Fruit fly (Drosophila melanogaster) whole organism: ENCODE data around the gene yellow-k.
A peak's percentile ranks its signal among the peaks of the same experiment; 100 is the strongest.

Experiments
- CG8478 ChIP-seq: fragments of >200 bp; optimal IDR thresholded peaks from 2 replicates; lab custom pipeline; 2018; ENCODE audit warnings: inconsistent platforms
- Dll ChIP-seq: fragments of >200 bp; optimal IDR thresholded peaks from 2 replicates; lab custom pipeline; 2017
- EcR ChIP-seq, 2 experiments: fragments of >200 bp; optimal IDR thresholded peaks; 2 replicates each; lab custom pipeline; 2017; ENCODE audit warnings: missing biosample characterization in 2 of 2, missing genetic modification characterization in 2 of 2, missing genetic modification reagents in 2 of 2
- pan ChIP-seq: fragments of >200 bp; optimal IDR thresholded peaks from 2 replicates; lab custom pipeline; 2017
- psq ChIP-seq: fragments of >200 bp; optimal IDR thresholded peaks from 2 replicates; lab custom pipeline; 2017
- usp ChIP-seq: fragments of >200 bp; optimal IDR thresholded peaks from 2 replicates; lab custom pipeline; 2017; ENCODE audit warnings: missing biosample characterization, missing genetic modification characterization, mixed read lengths

Gene yellow-k

DNA sequence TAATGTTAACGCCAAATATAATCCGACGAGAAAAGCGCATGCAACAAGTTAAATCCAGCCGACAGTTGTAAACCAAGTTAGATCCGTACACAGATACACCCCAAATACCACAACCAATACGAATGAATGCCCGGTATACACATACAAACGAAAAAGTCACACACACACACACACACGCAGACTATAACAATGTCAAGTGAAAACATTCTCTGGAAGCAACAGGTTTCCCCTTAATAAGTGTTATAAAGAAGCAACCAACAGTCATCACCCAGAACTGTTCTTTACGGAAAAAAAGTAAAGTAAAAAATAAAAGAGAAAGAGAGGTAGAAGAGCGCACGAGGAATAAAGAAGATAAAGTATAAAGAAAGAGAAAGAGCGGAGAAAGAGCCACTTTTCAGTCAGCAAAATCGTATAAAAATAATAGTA, 15.4 kb downstream of the yellow-k start:
- TF ChIP-seq usp (GFP tag; lab: Kevin White, UChicago) (no peak), psq (no peak), EcR (GFP tag; optimal IDR thresholded peaks at IDR 0.05; lab: Kevin White, UChicago) (no peak), Dll (lab: Kevin White, UChicago) (no peak), CG8478 (lab: Kevin White, UChicago) (no peak), pan (lab: Kevin White, UChicago) (no peak)

DNA sequence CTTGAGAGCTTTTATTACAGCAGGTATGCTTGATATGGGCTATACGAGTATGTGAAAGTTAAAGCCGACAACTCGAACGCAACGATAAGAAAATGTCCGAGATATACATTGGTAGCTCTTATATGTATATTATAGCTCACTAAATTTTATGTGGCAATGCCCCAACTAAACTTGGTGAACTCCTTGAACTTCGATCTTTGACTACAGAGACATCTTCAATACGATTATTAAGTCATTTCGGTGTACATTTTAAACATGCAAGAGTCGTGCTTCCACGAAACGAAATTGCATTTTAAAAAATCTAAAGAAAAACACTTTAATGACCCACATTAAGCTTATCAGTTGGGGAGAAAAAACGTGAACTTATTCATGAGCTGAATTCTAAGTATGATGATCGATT, 16.1 kb downstream of the yellow-k start:
- TF ChIP-seq EcR (GFP tag; optimal IDR thresholded peaks at IDR 0.05; lab: Kevin White, UChicago) (no peak), pan (lab: Kevin White, UChicago) (peak; percentile 1)

DNA sequence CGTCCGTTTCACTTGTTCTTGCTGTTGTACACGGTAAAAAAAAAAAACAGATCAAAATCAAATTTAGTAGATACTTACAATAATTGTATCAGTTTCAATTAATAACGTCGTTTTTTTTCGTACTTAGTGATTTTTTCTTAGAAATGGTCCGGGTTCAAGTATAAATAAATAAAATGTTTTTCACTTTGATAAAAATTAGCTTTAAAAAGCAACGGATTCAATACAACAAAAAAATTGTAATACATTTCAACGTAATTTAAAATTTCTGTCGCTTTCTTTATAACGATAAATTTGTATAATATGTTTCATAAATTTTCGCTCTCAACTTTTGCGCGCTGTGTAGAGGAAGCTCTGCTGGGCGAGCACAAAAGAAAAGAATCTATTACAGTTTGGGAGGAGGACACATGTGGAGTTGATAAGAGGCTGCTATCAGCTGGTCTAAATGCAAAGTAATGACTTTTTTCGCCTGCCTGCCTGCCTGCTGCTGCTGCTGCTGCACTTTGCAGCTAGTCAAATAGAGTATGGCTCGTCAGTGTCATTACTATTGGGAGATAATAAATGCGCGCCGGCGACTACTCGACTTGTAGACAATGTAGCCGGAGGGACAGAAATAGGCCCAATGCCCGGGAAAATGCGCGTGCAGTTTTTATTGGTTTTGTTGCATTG, 17.6 kb downstream of the yellow-k start:
- TF ChIP-seq EcR (GFP tag; optimal IDR thresholded peaks at IDR 0.05; lab: Kevin White, UChicago) (peak in 1 of 2 experiments; percentile 19), psq (no peak)

DNA sequence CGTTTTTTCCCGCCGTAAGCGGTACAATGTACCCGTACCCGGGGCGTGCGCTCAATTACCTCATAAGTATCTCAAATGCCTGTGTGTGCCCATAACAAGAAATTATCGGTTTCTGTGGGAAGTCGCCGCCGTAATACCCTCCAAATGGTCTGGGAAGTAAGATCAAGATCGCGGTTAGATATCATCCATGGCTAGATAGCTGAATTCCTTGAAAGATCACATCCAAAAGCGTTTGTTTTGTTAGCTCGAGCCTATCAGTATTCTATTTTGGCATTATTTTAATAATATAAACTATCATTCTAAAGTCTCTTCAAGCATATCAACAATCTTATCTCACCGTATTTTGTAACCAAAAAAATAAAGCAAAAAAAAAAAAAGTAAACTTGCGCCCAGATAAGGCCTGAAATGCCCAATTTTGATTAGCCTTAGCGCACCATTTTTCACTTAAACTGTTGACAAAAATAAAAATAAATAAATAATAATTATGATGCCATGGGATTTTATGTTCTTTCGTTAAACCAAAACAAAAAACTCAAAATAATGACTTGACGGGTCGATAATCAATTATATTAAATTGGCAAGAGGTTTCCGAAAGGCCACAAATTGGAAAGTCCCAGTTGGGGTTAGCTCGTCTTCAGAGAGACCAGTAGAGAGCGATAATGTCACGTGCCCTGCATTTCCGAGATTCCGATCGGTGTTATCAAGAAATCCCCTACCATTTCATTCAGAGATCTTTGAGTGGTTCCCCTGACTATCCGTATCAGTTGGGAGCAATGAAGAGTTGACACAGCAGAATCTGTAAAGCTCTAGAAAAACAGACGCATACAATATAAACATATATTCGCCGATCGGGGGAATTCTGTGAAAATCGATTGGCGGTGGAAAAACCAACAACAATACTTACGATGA, 18.4 kb downstream of the yellow-k start:
- TF ChIP-seq psq (no peak), EcR (GFP tag; optimal IDR thresholded peaks at IDR 0.05; lab: Kevin White, UChicago) (no peak), CG8478 (lab: Kevin White, UChicago) (no peak), pan (lab: Kevin White, UChicago) (no peak), Dll (lab: Kevin White, UChicago) (no peak), usp (GFP tag; lab: Kevin White, UChicago) (no peak)

DNA sequence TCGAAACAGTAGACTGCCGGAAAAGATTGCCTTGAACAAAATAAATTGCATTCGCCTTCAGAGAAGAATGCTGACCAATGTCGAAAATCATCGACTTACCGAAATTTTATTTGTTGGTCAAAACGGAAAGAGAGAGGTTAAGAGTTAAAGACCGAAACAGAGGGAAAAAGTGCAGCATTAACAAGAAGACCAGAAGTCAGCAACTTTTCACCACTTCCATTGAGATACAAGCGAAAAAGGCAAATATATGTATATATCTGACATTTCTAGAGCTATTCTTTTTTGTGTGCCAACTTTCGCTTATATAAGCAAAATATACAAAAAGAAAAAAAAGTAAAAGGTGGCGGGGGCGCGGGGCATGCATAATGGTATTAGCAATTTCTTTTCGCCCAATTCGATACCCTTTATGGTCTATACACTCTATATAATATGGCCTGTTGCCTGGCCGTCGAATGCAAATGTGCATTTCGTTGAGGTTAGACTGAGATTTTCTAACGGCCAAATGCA, 19.5 kb downstream of the yellow-k start:
- TF ChIP-seq psq (no peak), Dll (lab: Kevin White, UChicago) (no peak), pan (lab: Kevin White, UChicago) (no peak), EcR (GFP tag; optimal IDR thresholded peaks at IDR 0.05; lab: Kevin White, UChicago) (no peak), CG8478 (lab: Kevin White, UChicago) (no peak), usp (GFP tag; lab: Kevin White, UChicago) (no peak)

DNA sequence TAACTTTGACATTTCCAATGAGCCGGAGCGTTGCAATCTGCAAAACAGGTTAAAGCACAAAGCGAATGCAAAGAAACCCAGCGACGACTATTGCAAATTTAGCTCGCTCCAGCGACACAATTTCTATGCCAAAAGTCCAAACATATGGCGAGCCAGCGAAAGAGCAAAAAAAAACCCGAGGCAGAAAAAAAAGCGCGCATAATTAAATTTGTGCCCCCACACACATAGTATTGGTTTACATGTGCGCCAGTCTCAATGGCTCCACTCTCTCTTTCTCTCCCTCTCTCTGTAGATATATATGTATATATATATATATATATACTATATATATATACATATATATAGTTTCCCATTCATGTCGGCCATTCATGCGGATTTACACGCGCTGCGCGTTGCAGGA, 20.3 kb downstream of the yellow-k start:
- TF ChIP-seq Dll (lab: Kevin White, UChicago) = no peak
- TF ChIP-seq usp (GFP tag; lab: Kevin White, UChicago) = no peak
- TF ChIP-seq CG8478 (lab: Kevin White, UChicago) = no peak
- TF ChIP-seq psq = no peak
- no peak for TF ChIP-seq EcR (GFP tag; optimal IDR thresholded peaks at IDR 0.05; lab: Kevin White, UChicago)
- no peak for TF ChIP-seq pan (lab: Kevin White, UChicago)

DNA sequence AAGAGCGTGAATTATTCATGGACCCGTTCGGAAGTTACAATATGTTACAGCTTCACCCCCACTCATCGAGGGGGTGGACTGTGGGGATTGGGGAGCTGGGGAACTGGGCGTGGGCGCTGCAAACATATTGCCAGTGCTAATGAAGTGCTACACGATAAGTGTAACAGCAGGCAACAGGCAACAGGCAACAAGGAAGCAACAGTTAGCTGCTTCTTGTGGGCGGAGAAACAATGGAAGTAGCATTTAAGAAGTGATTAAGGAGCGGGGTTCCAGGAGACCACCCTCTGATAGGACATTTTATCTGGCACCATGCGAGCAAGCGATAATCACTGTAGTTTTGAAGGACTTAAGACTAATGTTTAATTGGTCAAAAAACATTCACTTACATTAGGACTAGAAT, 20.9 kb downstream of the yellow-k start:
- TF ChIP-seq pan (lab: Kevin White, UChicago) = no peak

DNA sequence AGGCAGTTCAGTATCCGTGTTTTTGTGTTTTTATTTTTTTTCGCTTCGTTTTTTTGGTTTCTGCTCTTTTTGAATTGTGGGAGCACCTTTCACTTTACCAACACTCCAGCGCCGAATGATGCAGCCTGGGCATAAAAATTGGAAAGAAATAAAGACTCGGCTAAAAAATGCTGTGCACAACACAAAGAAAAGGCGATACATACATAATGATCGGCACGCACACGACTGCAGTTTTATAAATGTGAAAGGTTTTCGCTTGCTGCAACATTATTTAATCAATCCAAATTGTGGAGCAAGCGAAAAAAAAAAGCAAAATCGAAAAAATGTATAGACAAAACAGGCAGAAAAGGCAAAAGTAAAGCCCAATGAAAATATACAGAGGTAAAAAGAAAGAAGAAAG, 22.6 kb downstream of the yellow-k start:
- TF ChIP-seq CG8478 (lab: Kevin White, UChicago) (no peak), EcR (GFP tag; optimal IDR thresholded peaks at IDR 0.05; lab: Kevin White, UChicago) (no peak)

DNA sequence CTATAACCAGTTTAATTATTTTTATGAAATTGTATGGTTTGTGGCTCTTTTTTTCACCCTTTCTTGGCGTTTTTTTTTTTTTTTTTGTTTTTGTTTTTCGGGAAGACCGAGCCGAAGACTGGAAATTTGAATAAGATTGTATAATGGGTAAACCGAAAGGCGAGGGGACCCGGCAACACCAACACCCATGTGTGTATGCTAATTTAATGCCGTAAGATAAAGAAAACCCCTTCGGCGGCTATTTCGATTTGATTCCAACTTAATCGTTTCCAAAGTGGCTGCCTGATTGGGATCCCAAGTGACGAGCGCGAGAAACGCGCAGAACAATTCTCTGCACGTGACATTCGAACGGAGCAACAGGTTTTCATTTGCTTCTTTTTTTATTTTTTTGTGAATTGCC, 23.0 kb downstream of the yellow-k start:
- no peak for TF ChIP-seq EcR (GFP tag; optimal IDR thresholded peaks at IDR 0.05; lab: Kevin White, UChicago)
- no peak for TF ChIP-seq pan (lab: Kevin White, UChicago)
- TF ChIP-seq Dll (lab: Kevin White, UChicago) = no peak
- no peak for TF ChIP-seq CG8478 (lab: Kevin White, UChicago)
- no peak for TF ChIP-seq psq
- no peak for TF ChIP-seq usp (GFP tag; lab: Kevin White, UChicago)

DNA sequence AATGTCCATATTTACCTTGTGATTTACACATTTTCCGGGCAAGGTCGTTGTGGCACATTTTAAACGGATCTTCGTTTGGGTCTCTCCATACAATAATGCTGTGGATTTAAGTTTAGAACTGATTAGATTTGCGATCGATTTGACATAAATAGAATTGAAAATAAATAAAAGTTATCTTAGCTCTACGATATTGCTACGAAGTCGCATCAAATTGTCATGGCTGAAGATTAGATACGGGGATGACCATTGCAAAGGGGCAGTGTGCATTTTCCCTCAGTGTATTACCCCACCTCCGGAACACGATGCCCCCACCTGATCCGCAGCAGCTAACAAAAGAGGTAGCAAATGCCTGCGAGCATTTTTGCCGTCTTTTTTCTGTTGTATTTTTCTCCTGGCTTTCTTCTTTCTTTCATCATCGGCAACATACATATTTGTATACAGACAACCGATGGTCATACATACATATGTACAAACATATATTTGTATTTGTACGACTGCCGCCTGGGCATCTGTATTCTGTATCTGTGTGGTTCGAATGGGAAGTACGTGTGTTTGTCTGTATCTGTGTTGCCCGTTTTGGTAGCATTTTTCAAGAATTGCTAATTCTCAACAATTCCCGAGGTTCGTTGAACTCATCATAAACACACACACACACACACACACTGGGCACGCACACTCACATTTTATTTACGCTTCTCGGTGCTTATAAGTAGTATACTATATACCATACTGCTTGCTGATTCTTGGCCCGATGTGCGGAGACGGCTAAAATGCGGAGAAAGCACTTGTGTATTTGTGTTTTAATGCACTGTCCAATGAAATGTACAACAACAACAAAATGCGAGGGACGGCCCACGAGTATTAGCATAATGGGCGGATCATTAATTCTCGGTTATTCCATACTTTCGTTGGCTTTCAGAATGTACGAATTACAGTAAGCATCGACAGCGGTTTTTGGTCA, 24.3 kb downstream of the yellow-k start:
- TF ChIP-seq EcR (GFP tag; optimal IDR thresholded peaks at IDR 0.05; lab: Kevin White, UChicago) (peak; percentile 69 to 76), CG8478 (lab: Kevin White, UChicago) (no peak)

DNA sequence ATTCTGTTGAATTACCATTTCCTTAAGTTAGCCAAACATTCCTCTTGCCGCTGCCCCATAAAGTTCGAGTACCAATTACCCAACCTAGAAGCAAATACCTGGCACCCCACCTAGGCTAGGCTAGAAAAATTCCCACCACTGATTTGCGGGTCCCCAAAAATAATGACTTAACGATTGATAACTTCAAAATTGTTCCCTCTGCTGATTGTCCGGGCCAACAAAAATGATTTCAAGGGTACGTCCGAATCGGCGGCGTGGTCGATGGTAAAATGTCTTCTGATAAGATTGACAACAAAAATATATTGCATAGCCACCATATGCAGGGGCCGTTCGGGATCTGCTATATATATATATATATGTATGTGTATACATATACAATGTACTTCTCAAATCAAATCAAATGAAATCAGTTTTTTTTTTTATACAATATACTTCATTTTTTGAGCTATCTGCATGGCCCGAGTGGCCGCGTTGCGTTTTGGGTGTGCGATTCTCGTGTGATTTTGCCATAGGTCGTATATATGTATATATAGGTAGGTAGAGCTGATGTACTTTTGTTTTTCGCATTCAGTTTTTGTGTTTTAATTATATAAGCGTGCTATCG, 26.9 kb downstream of the yellow-k start:
- TF ChIP-seq CG8478 (lab: Kevin White, UChicago) = no peak
- peak; percentile 32 for TF ChIP-seq pan (lab: Kevin White, UChicago)
